Fruit fly (Drosophila melanogaster) whole organism, embryonic: Measurements from ENCODE around the gene CG2124.

Source experiments
- ATbp ChIP-seq: fragments of 200-800 bp; sonication (Bioruptor generic); optimal IDR thresholded peaks from 2 replicates; lab custom pipeline; 2017; ENCODE audit warnings: missing biosample characterization, mild to moderate bottlenecking, missing genetic modification characterization, missing genetic modification reagents
- Abd-B ChIP-seq: fragments of 200-800 bp; sonication (Bioruptor generic); optimal IDR thresholded peaks from 2 replicates; lab custom pipeline; 2018; ENCODE audit warnings: missing biosample characterization, mild to moderate bottlenecking, missing genetic modification characterization, moderate library complexity
- CG12659 ChIP-seq: fragments of 200-800 bp; sonication (Bioruptor generic); optimal IDR thresholded peaks from 3 replicates; lab custom pipeline; 2017; ENCODE audit warnings: mild to moderate bottlenecking, missing biosample characterization, missing genetic modification reagents, missing genetic modification characterization
- CG12744 ChIP-seq: fragments of 200-800 bp; sonication (Bioruptor generic); optimal IDR thresholded peaks from 2 replicates; lab custom pipeline; 2016; ENCODE audit warnings: missing biosample characterization, missing genetic modification characterization
- CG12769 ChIP-seq: fragments of 200-800 bp; sonication (Bioruptor generic); optimal IDR thresholded peaks from 2 replicates; lab custom pipeline; 2019; ENCODE audit warnings: missing biosample characterization, mild to moderate bottlenecking, missing genetic modification characterization, moderate library complexity
- CG13287 ChIP-seq: fragments of 200-800 bp; sonication (Bioruptor generic); IDR thresholded peaks from 2 replicates; pipeline ENCODE4 v1.3.6; 2022; ENCODE audit warnings: missing biosample characterization, missing genetic modification characterization; ENCODE audit not compliant: partially characterized antibody
- CG14441 ChIP-seq: fragments of 200-800 bp; sonication (Bioruptor generic); IDR thresholded peaks from 2 replicates; pipeline ENCODE4 v1.3.6; 2022; ENCODE audit warnings: missing biosample characterization, missing genetic modification characterization
- CG1602 ChIP-seq: fragments of 200-800 bp; sonication (Bioruptor generic); optimal IDR thresholded peaks from 3 replicates; lab custom pipeline; 2016; ENCODE audit warnings: missing biosample characterization, missing genetic modification characterization
- CG1603 ChIP-seq: fragments of 200-800 bp; sonication (Bioruptor generic); optimal IDR thresholded peaks from 2 replicates; lab custom pipeline; 2019; ENCODE audit warnings: missing biosample characterization, mild to moderate bottlenecking, missing genetic modification characterization, moderate library complexity
- CG17385 ChIP-seq: fragments of 200-800 bp; sonication (Bioruptor generic); optimal IDR thresholded peaks from 3 replicates; lab custom pipeline; 2018; ENCODE audit warnings: missing biosample characterization, mild to moderate bottlenecking, missing genetic modification characterization
- CG17612 ChIP-seq: fragments of 200-800 bp; sonication (Bioruptor generic); IDR thresholded peaks from 2 replicates; pipeline ENCODE4 v1.3.6; 2022; ENCODE audit warnings: missing biosample characterization, missing genetic modification characterization
- CG33213 ChIP-seq: fragments of 200-800 bp; sonication (Bioruptor generic); optimal IDR thresholded peaks from 3 replicates; lab custom pipeline; 2016; ENCODE audit warnings: missing biosample characterization, missing genetic modification characterization
- CG34376 ChIP-seq: fragments of 200-800 bp; sonication (Bioruptor generic); optimal IDR thresholded peaks from 2 replicates; lab custom pipeline; 2018; ENCODE audit warnings: missing biosample characterization, mild to moderate bottlenecking, missing genetic modification characterization
- CG4328 ChIP-seq: fragments of 200-800 bp; sonication (Bioruptor generic); optimal IDR thresholded peaks from 3 replicates; lab custom pipeline; 2017; ENCODE audit warnings: missing biosample characterization, missing genetic modification reagents, missing genetic modification characterization
- CG4854 ChIP-seq: fragments of 200-800 bp; sonication (Bioruptor generic); optimal IDR thresholded peaks from 2 replicates; lab custom pipeline; 2016; ENCODE audit warnings: missing biosample characterization, missing genetic modification characterization, inconsistent platforms
- CG5180 ChIP-seq: fragments of 200-800 bp; sonication (Bioruptor generic); optimal IDR thresholded peaks from 3 replicates; lab custom pipeline; 2017; ENCODE audit warnings: missing biosample characterization, missing genetic modification characterization, mild to moderate bottlenecking, moderate library complexity, missing genetic modification reagents
- CG6765 ChIP-seq: fragments of 200-800 bp; sonication (Bioruptor generic); optimal IDR thresholded peaks from 3 replicates; lab custom pipeline; 2017; ENCODE audit warnings: missing biosample characterization, mild to moderate bottlenecking, missing genetic modification characterization
- CHES-1-like ChIP-seq: fragments of 200-800 bp; sonication (Bioruptor generic); optimal IDR thresholded peaks from 2 replicates; lab custom pipeline; 2016; ENCODE audit warnings: missing biosample characterization, missing genetic modification characterization
- Dfd ChIP-seq, 2 experiments: fragments of >200 bp; optimal IDR thresholded peaks; 2 replicates each; lab custom pipeline; 2017; ENCODE audit warnings: missing biosample characterization in 2 of 2, missing genetic modification characterization in 2 of 2
- Dll ChIP-seq: fragments of 200-800 bp; sonication (Bioruptor generic); IDR thresholded peaks from 4 replicates; pipeline ENCODE4 v1.3.6; 2022; ENCODE audit warnings: missing biosample characterization, missing genetic modification characterization; ENCODE audit not compliant: partially characterized antibody
- Eip74EF ChIP-seq, 2 experiments: fragments of 200-800 bp in 1 of 2; fragments of >200 bp in 1 of 2; sonication (Bioruptor generic) in 1 of 2; optimal IDR thresholded peaks; 2 replicates each; lab custom pipeline; 2017 to 2019; ENCODE audit warnings: missing biosample characterization in 2 of 2, missing genetic modification characterization in 2 of 2, mild to moderate bottlenecking in 1 of 2, moderate library complexity in 1 of 2
- Hsf ChIP-seq: fragments of 200-800 bp; sonication (Bioruptor generic); optimal IDR thresholded peaks from 3 replicates; lab custom pipeline; 2016; ENCODE audit warnings: missing biosample characterization, missing genetic modification characterization
- Max ChIP-seq: fragments of 200-800 bp; sonication (Bioruptor generic); optimal IDR thresholded peaks from 2 replicates; lab custom pipeline; 2016; ENCODE audit warnings: missing biosample characterization, mild to moderate bottlenecking, missing genetic modification characterization
- NC2β ChIP-seq: fragments of 200-800 bp; sonication (Bioruptor generic); optimal IDR thresholded peaks from 2 replicates; lab custom pipeline; 2016; ENCODE audit warnings: missing biosample characterization, missing genetic modification characterization
- Oaz ChIP-seq: fragments of 200-800 bp; sonication (Bioruptor generic); IDR thresholded peaks from 2 replicates; pipeline ENCODE4 v1.3.6; 2022; ENCODE audit warnings: missing biosample characterization, missing genetic modification characterization
- Six4 ChIP-seq: fragments of 200-800 bp; sonication (Bioruptor generic); optimal IDR thresholded peaks from 2 replicates; lab custom pipeline; 2016; ENCODE audit warnings: missing biosample characterization, missing genetic modification characterization
- Sox102F ChIP-seq: fragments of 200-800 bp; sonication (Bioruptor generic); optimal IDR thresholded peaks from 2 replicates; lab custom pipeline; 2018; ENCODE audit warnings: missing biosample characterization, mild to moderate bottlenecking, missing genetic modification characterization, moderate library complexity
- Spps ChIP-seq: fragments of 200-800 bp; sonication (Bioruptor generic); optimal IDR thresholded peaks from 2 replicates; lab custom pipeline; 2018; ENCODE audit warnings: missing biosample characterization, mild to moderate bottlenecking, missing genetic modification characterization
- Sry-β ChIP-seq: fragments of 200-800 bp; sonication (Bioruptor generic); optimal IDR thresholded peaks from 2 replicates; lab custom pipeline; 2018; ENCODE audit warnings: missing biosample characterization, mild to moderate bottlenecking, missing genetic modification characterization, moderate library complexity
- Vsx1 ChIP-seq: fragments of 200-800 bp; sonication (Bioruptor generic); optimal IDR thresholded peaks from 2 replicates; lab custom pipeline; 2017; ENCODE audit warnings: missing biosample characterization, mild to moderate bottlenecking, missing genetic modification characterization, missing genetic modification reagents
- dimm ChIP-seq: fragments of 200-800 bp; sonication (Bioruptor generic); IDR thresholded peaks from 2 replicates; pipeline ENCODE4 v1.3.6; 2022; ENCODE audit warnings: missing biosample characterization, missing genetic modification characterization
- ems ChIP-seq: fragments of 200-800 bp; sonication (Bioruptor generic); optimal IDR thresholded peaks from 3 replicates; lab custom pipeline; 2016; ENCODE audit warnings: missing biosample characterization, missing genetic modification characterization
- eyg ChIP-seq: fragments of 200-800 bp; sonication (Bioruptor generic); optimal IDR thresholded peaks from 3 replicates; lab custom pipeline; 2016; ENCODE audit warnings: missing biosample characterization, missing genetic modification characterization
- fd96Cb ChIP-seq: fragments of 200-800 bp; sonication (Bioruptor generic); optimal IDR thresholded peaks from 2 replicates; lab custom pipeline; 2018; ENCODE audit warnings: missing biosample characterization, mild to moderate bottlenecking, missing genetic modification characterization, moderate library complexity
- gfzf ChIP-seq: fragments of 200-800 bp; sonication (Bioruptor generic); optimal IDR thresholded peaks from 2 replicates; lab custom pipeline; 2016; ENCODE audit warnings: missing biosample characterization, mild to moderate bottlenecking, missing genetic modification characterization, moderate library complexity
- h ChIP-seq: fragments of >200 bp; optimal IDR thresholded peaks from 2 replicates; lab custom pipeline; 2017
- her ChIP-seq: fragments of 200-800 bp; sonication (Bioruptor generic); optimal IDR thresholded peaks from 2 replicates; lab custom pipeline; 2016; ENCODE audit warnings: missing biosample characterization, missing genetic modification characterization
- hth ChIP-seq: fragments of >200 bp; optimal IDR thresholded peaks from 2 replicates; lab custom pipeline; 2017; ENCODE audit warnings: inconsistent platforms
- lbe ChIP-seq: fragments of 200-800 bp; sonication (Bioruptor generic); optimal IDR thresholded peaks from 2 replicates; lab custom pipeline; 2016; ENCODE audit warnings: missing biosample characterization, mild to moderate bottlenecking, missing genetic modification characterization
- nerfin-1 ChIP-seq: fragments of 200-800 bp; sonication (Bioruptor generic); optimal IDR thresholded peaks from 3 replicates; lab custom pipeline; 2019; ENCODE audit warnings: missing biosample characterization, mild to moderate bottlenecking, missing genetic modification characterization, moderate library complexity
- pb ChIP-seq: fragments of 200-800 bp; sonication (Bioruptor generic); optimal IDR thresholded peaks from 3 replicates; lab custom pipeline; 2016; ENCODE audit warnings: missing biosample characterization, missing genetic modification characterization
- pfk ChIP-seq: fragments of 200-800 bp; sonication (Bioruptor generic); optimal IDR thresholded peaks from 2 replicates; lab custom pipeline; 2018; ENCODE audit warnings: missing biosample characterization, mild to moderate bottlenecking, missing genetic modification characterization, moderate library complexity
- repo ChIP-seq: fragments of 200-800 bp; sonication (Bioruptor generic); optimal IDR thresholded peaks from 2 replicates; lab custom pipeline; 2016; ENCODE audit warnings: missing biosample characterization, missing genetic modification characterization
- sens-2 ChIP-seq: fragments of 200-800 bp; sonication (Bioruptor generic); IDR thresholded peaks from 2 replicates; pipeline ENCODE4 v1.3.6; 2022; ENCODE audit warnings: missing biosample characterization, missing genetic modification characterization
- sisA ChIP-seq: fragments of 200-800 bp; sonication (Bioruptor generic); IDR thresholded peaks from 2 replicates; pipeline ENCODE4 v1.3.6; 2022; ENCODE audit warnings: missing biosample characterization, missing genetic modification characterization
- slou ChIP-seq: fragments of 200-800 bp; sonication (Bioruptor generic); optimal IDR thresholded peaks from 3 replicates; lab custom pipeline; 2016; ENCODE audit warnings: missing biosample characterization, missing genetic modification characterization
- sob ChIP-seq: fragments of 200-800 bp; sonication (Bioruptor generic); IDR thresholded peaks from 2 replicates; pipeline ENCODE4 v1.3.6; 2022; ENCODE audit warnings: missing biosample characterization, missing genetic modification characterization
- sqz ChIP-seq: fragments of 200-800 bp; sonication (Bioruptor generic); optimal IDR thresholded peaks from 3 replicates; lab custom pipeline; 2018; ENCODE audit warnings: missing biosample characterization, mild to moderate bottlenecking, missing genetic modification characterization
- ssp ChIP-seq: fragments of 200-800 bp; sonication (Bioruptor generic); IDR thresholded peaks from 2 replicates; pipeline ENCODE4 v1.3.6; 2022; ENCODE audit warnings: missing biosample characterization, missing genetic modification characterization
- tup ChIP-seq: fragments of 200-800 bp; sonication (Bioruptor generic); optimal IDR thresholded peaks from 2 replicates; lab custom pipeline; 2016; ENCODE audit warnings: missing biosample characterization, mild to moderate bottlenecking, missing genetic modification characterization, moderate library complexity
- zen2 ChIP-seq: fragments of 200-800 bp; sonication (Bioruptor generic); IDR thresholded peaks from 3 replicates; pipeline ENCODE4 v1.3.6; 2022; ENCODE audit warnings: missing biosample characterization, missing genetic modification characterization; ENCODE audit not compliant: partially characterized antibody

The CG2124 gene

dm6 chrX:10601479-10601921, 5.6 kb downstream of the CG2124 start (continued):
- no peak for TF ChIP-seq Max (GFP tag; lab: Kevin White, UChicago)
- TF ChIP-seq ssp (GFP tag; lab: Robert Waterston, UW) = no peak
- TF ChIP-seq zen2 (GFP tag; lab: Robert Waterston, UW) = 0 out of 3 replicates have a peak, but pooled peaks have one; percentile 7
- TF ChIP-seq repo (GFP tag; lab: Kevin White, UChicago) = no peak
- TF ChIP-seq CHES-1-like (GFP tag; lab: Kevin White, UChicago) = no peak
- no peak for TF ChIP-seq Hsf (GFP tag; lab: Kevin White, UChicago)
- TF ChIP-seq CG34376 = peak; percentile 38
- TF ChIP-seq her (GFP tag; lab: Kevin White, UChicago) = no peak
- no peak for TF ChIP-seq gfzf
- TF ChIP-seq sens-2 = no peak
- TF ChIP-seq tup = no peak
- TF ChIP-seq NC2β (GFP tag; lab: Kevin White, UChicago) = no peak
- no peak for TF ChIP-seq Eip74EF (GFP tag; optimal IDR thresholded peaks at IDR 0.05; lab: Kevin White, UChicago)
- peak; percentile 44 for TF ChIP-seq CG17385 (GFP tag; lab: Kevin White, UChicago)
- peak; percentile 32 for TF ChIP-seq CG6765
- TF ChIP-seq dimm = no peak
- TF ChIP-seq CG12659 = peak; percentile 30
- peak; percentile 56 for TF ChIP-seq CG14441 (GFP tag; lab: Robert Waterston, UW)
- peak; percentile 42 for TF ChIP-seq Sox102F (GFP tag; lab: Kevin White, UChicago)
- TF ChIP-seq ems (GFP tag; lab: Kevin White, UChicago) = no peak
- TF ChIP-seq fd96Cb (tag; lab: Kevin White, UChicago) = peak; percentile 44
- TF ChIP-seq lbe (GFP tag; lab: Kevin White, UChicago) = no peak
- TF ChIP-seq Vsx1 = no peak
- TF ChIP-seq Six4 (GFP tag; lab: Kevin White, UChicago) = peak; percentile 33
- no peak for TF ChIP-seq CG33213 (GFP tag; lab: Kevin White, UChicago)
- TF ChIP-seq sob = peak; percentile 32; the same call in 1 of the 2 replicates
- no peak for TF ChIP-seq eyg (GFP tag; lab: Kevin White, UChicago)
- peak; percentile 4 for TF ChIP-seq CG4328 (GFP tag; lab: Kevin White, UChicago)
- peak; percentile 45 for TF ChIP-seq Abd-B (GFP tag; lab: Kevin White, UChicago)
- no peak for TF ChIP-seq slou (GFP tag; lab: Kevin White, UChicago)
- TF ChIP-seq CG13287 (GFP tag; lab: Robert Waterston, UW) = no peak; the same call in 1 of the 2 replicates
- TF ChIP-seq pfk (GFP tag; lab: Kevin White, UChicago) = no peak
- no peak for TF ChIP-seq pb (GFP tag; lab: Kevin White, UChicago)
- TF ChIP-seq CG1602 (GFP tag; lab: Kevin White, UChicago) = peak; percentile 59
- no peak for TF ChIP-seq CG4854 (GFP tag; lab: Kevin White, UChicago)
- no peak for TF ChIP-seq Dfd (GFP tag; optimal IDR thresholded peaks at IDR 0.05; lab: Kevin White, UChicago)
- no peak for TF ChIP-seq Dll (GFP tag; lab: Robert Waterston, UW)
- no peak for TF ChIP-seq CG17612
- no peak for TF ChIP-seq CG12744
- TF ChIP-seq Spps (tag; lab: Kevin White, UChicago) = no peak
- TF ChIP-seq sisA (GFP tag; lab: Robert Waterston, UW) = peak; percentile 58
- peak; percentile 9 for TF ChIP-seq sqz (GFP tag; lab: Kevin White, UChicago)
- no peak for TF ChIP-seq nerfin-1 (tag; lab: Kevin White, UChicago)
- TF ChIP-seq CG5180 (GFP tag; lab: Kevin White, UChicago) = no peak
- peak; percentile 14 for TF ChIP-seq Sry-β (GFP tag; lab: Kevin White, UChicago)
- TF ChIP-seq hth (lab: Kevin White, UChicago) = no peak
- TF ChIP-seq CG1603 (tag; lab: Kevin White, UChicago) = no peak
- TF ChIP-seq Oaz (GFP tag; lab: Robert Waterston, UW) = no peak
- TF ChIP-seq CG12769 (tag; lab: Kevin White, UChicago) = peak; percentile 65
- no peak for TF ChIP-seq h
- no peak for TF ChIP-seq ATbp (GFP tag; lab: Kevin White, UChicago)
